Fruit fly (Drosophila melanogaster) whole organism, embryonic: ENCODE results near the gene CG8176.

Experiments
- Asciz ChIP-seq: fragments of 200-800 bp; sonication (Bioruptor generic); optimal IDR thresholded peaks from 2 replicates; lab custom pipeline; 2017; ENCODE audit warnings: missing biosample characterization, mild to moderate bottlenecking, missing genetic modification characterization, missing genetic modification reagents
- CG10147 ChIP-seq: fragments of 200-800 bp; sonication (Bioruptor generic); optimal IDR thresholded peaks from 2 replicates; lab custom pipeline; 2019; ENCODE audit warnings: missing biosample characterization, mild to moderate bottlenecking, missing genetic modification characterization, moderate library complexity
- CG1233 ChIP-seq: fragments of 200-800 bp; sonication (Bioruptor generic); optimal IDR thresholded peaks from 4 replicates; lab custom pipeline; 2018; ENCODE audit warnings: missing biosample characterization, mild to moderate bottlenecking, missing genetic modification characterization
- CG13296 ChIP-seq: fragments of 200-800 bp; sonication (Bioruptor generic); optimal IDR thresholded peaks from 3 replicates; lab custom pipeline; 2018; ENCODE audit warnings: missing biosample characterization, mild to moderate bottlenecking, missing genetic modification characterization
- CG13624 ChIP-seq: fragments of 200-800 bp; sonication (Bioruptor generic); optimal IDR thresholded peaks from 2 replicates; lab custom pipeline; 2016; ENCODE audit warnings: missing biosample characterization, missing genetic modification characterization
- CG15269 ChIP-seq: fragments of 200-800 bp; sonication (Bioruptor generic); optimal IDR thresholded peaks from 2 replicates; lab custom pipeline; 2018; ENCODE audit warnings: missing biosample characterization, mild to moderate bottlenecking, missing genetic modification characterization, moderate library complexity
- CG15696 ChIP-seq: fragments of 200-800 bp; sonication (Bioruptor generic); optimal IDR thresholded peaks from 2 replicates; lab custom pipeline; 2019; ENCODE audit warnings: missing biosample characterization, mild to moderate bottlenecking, missing genetic modification characterization, moderate library complexity
- CG17385 ChIP-seq: fragments of 200-800 bp; sonication (Bioruptor generic); optimal IDR thresholded peaks from 3 replicates; lab custom pipeline; 2018; ENCODE audit warnings: missing biosample characterization, mild to moderate bottlenecking, missing genetic modification characterization
- CG17829 ChIP-seq: fragments of 200-800 bp; optimal IDR thresholded peaks from 2 replicates; lab custom pipeline; 2019; ENCODE audit warnings: missing biosample characterization, mild to moderate bottlenecking, missing genetic modification characterization, moderate library complexity
- CG2202 ChIP-seq: fragments of 200-800 bp; sonication (Bioruptor generic); optimal IDR thresholded peaks from 2 replicates; lab custom pipeline; 2018; ENCODE audit warnings: missing biosample characterization, mild to moderate bottlenecking, missing genetic modification characterization
- CG3065 ChIP-seq: fragments of 200-800 bp; sonication (Bioruptor generic); optimal IDR thresholded peaks from 2 replicates; lab custom pipeline; 2016; ENCODE audit warnings: missing biosample characterization, missing genetic modification characterization
- CG31441 ChIP-seq: fragments of 200-800 bp; sonication (Bioruptor generic); IDR thresholded peaks from 2 replicates; pipeline ENCODE4 v1.3.6; 2022; ENCODE audit warnings: missing biosample characterization, missing genetic modification characterization
- CG33213 ChIP-seq: fragments of 200-800 bp; sonication (Bioruptor generic); optimal IDR thresholded peaks from 3 replicates; lab custom pipeline; 2016; ENCODE audit warnings: missing biosample characterization, missing genetic modification characterization
- CG34224 ChIP-seq: fragments of 200-800 bp; sonication (Bioruptor generic); IDR thresholded peaks from 3 replicates; pipeline ENCODE4 v1.3.6; 2022; ENCODE audit warnings: missing biosample characterization, missing genetic modification characterization; ENCODE audit not compliant: partially characterized antibody
- CG3995 ChIP-seq: fragments of 200-800 bp; sonication (Bioruptor generic); optimal IDR thresholded peaks from 3 replicates; lab custom pipeline; 2016; ENCODE audit warnings: missing biosample characterization, missing genetic modification characterization
- CG4404 ChIP-seq: fragments of 200-800 bp; sonication (Bioruptor generic); IDR thresholded peaks from 2 replicates; pipeline ENCODE4 v1.3.6; 2022; ENCODE audit warnings: missing biosample characterization, missing genetic modification characterization
- CG4424 ChIP-seq: fragments of 200-800 bp; sonication (Bioruptor generic); optimal IDR thresholded peaks from 3 replicates; lab custom pipeline; 2016; ENCODE audit warnings: missing biosample characterization, missing genetic modification characterization
- CG6854 ChIP-seq: fragments of 200-800 bp; sonication (Bioruptor generic); optimal IDR thresholded peaks from 3 replicates; lab custom pipeline; 2017; ENCODE audit warnings: missing biosample characterization, mild to moderate bottlenecking, missing genetic modification characterization
- CG9727 ChIP-seq: fragments of 200-800 bp; sonication (Bioruptor generic); optimal IDR thresholded peaks from 3 replicates; lab custom pipeline; 2017; ENCODE audit warnings: missing biosample characterization, mild to moderate bottlenecking, missing genetic modification characterization
- Dp ChIP-seq: fragments of 200-800 bp; sonication (Bioruptor generic); optimal IDR thresholded peaks from 2 replicates; lab custom pipeline; 2018; ENCODE audit warnings: missing biosample characterization, mild to moderate bottlenecking, missing genetic modification characterization, moderate library complexity
- Fer1 ChIP-seq: fragments of 200-800 bp; sonication (Bioruptor generic); optimal IDR thresholded peaks from 2 replicates; lab custom pipeline; 2017; ENCODE audit warnings: missing biosample characterization, mild to moderate bottlenecking, missing genetic modification characterization
- Hmr ChIP-seq: fragments of 200-800 bp; sonication (Bioruptor generic); optimal IDR thresholded peaks from 3 replicates; lab custom pipeline; 2017; ENCODE audit warnings: mild to moderate bottlenecking, missing biosample characterization, missing genetic modification reagents, missing genetic modification characterization
- MESR4 ChIP-seq: fragments of 200-800 bp; sonication (Bioruptor generic); optimal IDR thresholded peaks from 2 replicates; lab custom pipeline; 2018; ENCODE audit warnings: missing biosample characterization, mild to moderate bottlenecking, missing genetic modification characterization, moderate library complexity
- Nf-YB ChIP-seq: fragments of 200-800 bp; sonication (Bioruptor generic); optimal IDR thresholded peaks from 3 replicates; lab custom pipeline; 2019; ENCODE audit warnings: missing biosample characterization, mild to moderate bottlenecking, missing genetic modification characterization, moderate library complexity
- Nf-YC ChIP-seq: fragments of 200-800 bp; optimal IDR thresholded peaks from 3 replicates; lab custom pipeline; 2019; ENCODE audit warnings: missing biosample characterization, mild to moderate bottlenecking, missing genetic modification characterization, moderate library complexity
- Pdp1 ChIP-seq, 2 experiments: fragments of 200-800 bp; sonication (Bioruptor generic); optimal IDR thresholded peaks; 3 replicates each; lab custom pipeline; 2016; ENCODE audit warnings: missing biosample characterization in 2 of 2, missing genetic modification characterization in 2 of 2, mild to moderate bottlenecking in 1 of 2, moderate library complexity in 1 of 2
- Sin3A ChIP-seq: fragments of >200 bp; optimal IDR thresholded peaks from 2 replicates; lab custom pipeline; 2018
- Ssrp ChIP-seq: fragments of 200-800 bp; sonication (Bioruptor generic); optimal IDR thresholded peaks from 2 replicates; lab custom pipeline; 2018; ENCODE audit warnings: missing biosample characterization, mild to moderate bottlenecking, missing genetic modification characterization, moderate library complexity
- TFAM ChIP-seq: fragments of 200-800 bp; sonication (Bioruptor generic); optimal IDR thresholded peaks from 2 replicates; lab custom pipeline; 2017; ENCODE audit warnings: missing biosample characterization, missing genetic modification characterization, inconsistent platforms
- Taf1 ChIP-seq: fragments of 200-800 bp; sonication (Bioruptor generic); IDR thresholded peaks from 2 replicates; pipeline ENCODE4 v1.3.6; 2022; ENCODE audit warnings: missing biosample characterization, missing genetic modification characterization
- Vsx1 ChIP-seq: fragments of 200-800 bp; sonication (Bioruptor generic); optimal IDR thresholded peaks from 2 replicates; lab custom pipeline; 2017; ENCODE audit warnings: missing biosample characterization, mild to moderate bottlenecking, missing genetic modification characterization, missing genetic modification reagents
- Xbp1 ChIP-seq: fragments of 200-800 bp; sonication (Bioruptor generic); optimal IDR thresholded peaks from 3 replicates; lab custom pipeline; 2016; ENCODE audit warnings: missing biosample characterization, mild to moderate bottlenecking, missing genetic modification characterization
- YL-1 ChIP-seq: fragments of 200-800 bp; sonication (Bioruptor generic); optimal IDR thresholded peaks from 3 replicates; lab custom pipeline; 2017; ENCODE audit warnings: missing biosample characterization, mild to moderate bottlenecking, missing genetic modification characterization
- al ChIP-seq: fragments of 200-800 bp; sonication (Bioruptor generic); IDR thresholded peaks from 2 replicates; pipeline ENCODE4 v1.3.6; 2022; ENCODE audit warnings: missing biosample characterization, missing genetic modification characterization
- br ChIP-seq: fragments of >200 bp; optimal IDR thresholded peaks from 2 replicates; lab custom pipeline; 2017
- ci ChIP-seq: fragments of 200-800 bp; sonication (Bioruptor generic); IDR thresholded peaks from 3 replicates; pipeline ENCODE4 v1.3.6; 2022; ENCODE audit warnings: missing biosample characterization, missing genetic modification characterization
- danr ChIP-seq: fragments of 200-800 bp; sonication (Bioruptor generic); IDR thresholded peaks from 2 replicates; pipeline ENCODE4 v1.3.6; 2022; ENCODE audit warnings: missing biosample characterization, missing genetic modification characterization
- dmrt99B ChIP-seq: fragments of 200-800 bp; sonication (Bioruptor generic); optimal IDR thresholded peaks from 2 replicates; lab custom pipeline; 2018; ENCODE audit warnings: missing biosample characterization, mild to moderate bottlenecking, missing genetic modification characterization, moderate library complexity
- ftz-f1 ChIP-seq: fragments of 200-800 bp; sonication (Bioruptor generic); optimal IDR thresholded peaks from 2 replicates; lab custom pipeline; 2016; ENCODE audit warnings: missing biosample characterization, missing genetic modification characterization
- mirr ChIP-seq: fragments of 200-800 bp; sonication (Bioruptor generic); optimal IDR thresholded peaks from 3 replicates; lab custom pipeline; 2018; ENCODE audit warnings: missing biosample characterization, mild to moderate bottlenecking, missing genetic modification characterization
- pb ChIP-seq: fragments of 200-800 bp; sonication (Bioruptor generic); optimal IDR thresholded peaks from 3 replicates; lab custom pipeline; 2016; ENCODE audit warnings: missing biosample characterization, missing genetic modification characterization
- phol ChIP-seq: fragments of 200-800 bp; sonication (Bioruptor generic); optimal IDR thresholded peaks from 3 replicates; lab custom pipeline; 2018; ENCODE audit warnings: missing biosample characterization, mild to moderate bottlenecking, missing genetic modification characterization, moderate library complexity
- pzg ChIP-seq: fragments of 200-800 bp; sonication (Bioruptor generic); optimal IDR thresholded peaks from 3 replicates; lab custom pipeline; 2018; ENCODE audit warnings: missing biosample characterization, mild to moderate bottlenecking, missing genetic modification characterization, moderate library complexity
- sens-2 ChIP-seq: fragments of 200-800 bp; sonication (Bioruptor generic); IDR thresholded peaks from 2 replicates; pipeline ENCODE4 v1.3.6; 2022; ENCODE audit warnings: missing biosample characterization, missing genetic modification characterization
- sob ChIP-seq: fragments of 200-800 bp; sonication (Bioruptor generic); IDR thresholded peaks from 2 replicates; pipeline ENCODE4 v1.3.6; 2022; ENCODE audit warnings: missing biosample characterization, missing genetic modification characterization
- ttk ChIP-seq: fragments of 200-800 bp; sonication (Bioruptor generic); IDR thresholded peaks from 2 replicates; pipeline ENCODE4 v2.1.2; 2022; ENCODE audit warnings: missing biosample characterization, missing genetic modification characterization
- zen ChIP-seq: fragments of 200-800 bp; sonication (Bioruptor generic); optimal IDR thresholded peaks from 3 replicates; lab custom pipeline; 2018; ENCODE audit warnings: missing biosample characterization, mild to moderate bottlenecking, missing genetic modification characterization, moderate library complexity
- zen2 ChIP-seq: fragments of 200-800 bp; sonication (Bioruptor generic); IDR thresholded peaks from 3 replicates; pipeline ENCODE4 v1.3.6; 2022; ENCODE audit warnings: missing biosample characterization, missing genetic modification characterization; ENCODE audit not compliant: partially characterized antibody

CG8176 gene

DNA sequence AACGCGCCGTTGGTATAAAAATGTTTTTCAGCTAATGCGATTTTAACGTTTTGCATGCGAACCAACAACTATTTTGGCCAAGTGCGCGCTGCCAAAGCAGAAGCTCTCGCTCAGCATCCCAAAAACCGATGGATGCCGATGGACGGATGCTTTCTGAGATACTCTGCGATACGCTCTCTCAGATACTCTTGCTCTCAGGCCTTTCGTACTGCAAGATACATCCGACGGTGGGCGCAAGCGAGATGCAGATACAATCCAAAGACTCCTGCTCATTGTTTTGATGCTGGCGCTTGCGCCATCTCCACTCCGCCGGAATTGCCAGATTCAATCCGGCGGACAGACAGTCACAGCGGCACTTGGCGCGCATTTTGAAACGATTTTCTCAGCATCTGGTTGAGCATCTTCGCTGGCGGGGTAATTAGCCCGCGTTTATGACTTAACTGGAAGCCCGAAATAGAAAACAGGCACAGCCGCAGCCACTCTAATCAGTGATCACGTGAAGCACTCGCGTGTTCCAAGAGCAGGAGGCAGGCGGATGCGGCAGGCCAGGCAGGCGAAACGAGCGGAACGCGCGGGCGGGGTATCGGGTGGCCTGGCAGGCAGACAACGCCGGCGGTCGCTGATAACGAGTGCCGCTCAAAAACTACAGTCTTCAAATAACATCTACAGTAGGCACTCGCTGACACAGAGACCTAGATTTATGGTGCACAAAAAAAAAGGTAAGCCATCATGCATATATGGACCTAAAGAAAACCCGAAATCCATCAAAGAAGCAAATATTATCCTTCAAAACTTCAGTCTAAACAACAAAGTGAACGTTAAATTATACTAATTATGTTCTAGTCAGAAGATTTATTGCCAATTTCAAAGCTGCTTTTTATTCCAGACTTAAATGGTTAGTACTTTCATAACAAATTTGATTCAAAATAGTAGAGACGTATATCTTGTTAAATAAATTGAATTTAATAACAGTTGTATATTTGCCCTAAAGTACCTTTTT, 21.9 kb upstream of the CG8176 start, which contains the start of gene CG16779 (continued):
- TF ChIP-seq Ssrp (tag; lab: Kevin White, UChicago) = peak; percentile 55
- peak; percentile 44; the same call in 1 of the 3 replicates for TF ChIP-seq ci
- peak; percentile 2 for TF ChIP-seq CG13296 (GFP tag; lab: Kevin White, UChicago)
- TF ChIP-seq CG17385 = peak; percentile 33
- no peak for TF ChIP-seq br (lab: Kevin White, UChicago)
- TF ChIP-seq CG4404 (GFP tag; lab: Robert Waterston, UW) = peak; percentile 36; the same call in 1 of the 2 replicates
- TF ChIP-seq CG2202 (tag; lab: Kevin White, UChicago) = no peak
- TF ChIP-seq MESR4 (GFP tag; lab: Kevin White, UChicago) = no peak
- TF ChIP-seq zen (tag; lab: Kevin White, UChicago) = peak; percentile 69
- TF ChIP-seq Dp (GFP tag; lab: Kevin White, UChicago) = peak; percentile 89
- TF ChIP-seq CG4424 (GFP tag; lab: Kevin White, UChicago) = peak; percentile 15
- no peak for TF ChIP-seq Sin3A (lab: Kevin White, UChicago)
- peak; percentile 65 for TF ChIP-seq CG9727 (GFP tag; lab: Kevin White, UChicago)
- TF ChIP-seq YL-1 (GFP tag; lab: Kevin White, UChicago) = no peak
- peak; percentile 49 for TF ChIP-seq CG15269 (tag; lab: Kevin White, UChicago)
- no peak for TF ChIP-seq pb
- TF ChIP-seq ftz-f1 (GFP tag; lab: Kevin White, UChicago) = peak; percentile 33
- no peak for TF ChIP-seq ttk (GFP tag; lab: Robert Waterston, UW)
- no peak for TF ChIP-seq CG33213 (GFP tag; lab: Kevin White, UChicago)
- no peak for TF ChIP-seq sens-2 (GFP tag; lab: Robert Waterston, UW)
- no peak for TF ChIP-seq mirr (GFP tag; lab: Kevin White, UChicago)
- TF ChIP-seq CG31441 (GFP tag; lab: Robert Waterston, UW) = peak; percentile 69; the same call in 1 of the 2 replicates
- TF ChIP-seq danr (GFP tag; lab: Robert Waterston, UW) = no peak
- peak in 1 of 2 experiments; percentile 44 for TF ChIP-seq Pdp1 (GFP tag; optimal IDR thresholded peaks at IDR 0.05; lab: Kevin White, UChicago)
- TF ChIP-seq sob (GFP tag; lab: Robert Waterston, UW) = peak; percentile 28; the same call in 1 of the 2 replicates
- no peak for TF ChIP-seq Vsx1
- TF ChIP-seq CG1233 (GFP tag; lab: Kevin White, UChicago) = peak; percentile 21
- peak; percentile 20 for TF ChIP-seq Fer1 (GFP tag; lab: Kevin White, UChicago)
- TF ChIP-seq CG34224 = 0 out of 3 replicates have a peak, but pooled peaks have one; percentile 24
- no peak for TF ChIP-seq TFAM (GFP tag; lab: Kevin White, UChicago)
- no peak for TF ChIP-seq al (GFP tag; lab: Robert Waterston, UW)
- TF ChIP-seq CG15696 (tag; lab: Kevin White, UChicago) = peak; percentile 55
- TF ChIP-seq pzg = peak; percentile 64
- peak; percentile 24 for TF ChIP-seq Xbp1 (GFP tag; lab: Kevin White, UChicago)
- TF ChIP-seq CG3995 (GFP tag; lab: Kevin White, UChicago) = no peak
- TF ChIP-seq CG17829 = no peak
- no peak for TF ChIP-seq CG3065 (GFP tag; lab: Kevin White, UChicago)
- TF ChIP-seq Nf-YB = no peak
- TF ChIP-seq CG6854 = no peak
- no peak for TF ChIP-seq Taf1 (GFP tag; lab: Robert Waterston, UW)
- TF ChIP-seq phol (tag; lab: Kevin White, UChicago) = peak; percentile 61
- no peak for TF ChIP-seq CG13624
- TF ChIP-seq CG10147 = no peak
- peak; percentile 15 for TF ChIP-seq Hmr (GFP tag; lab: Kevin White, UChicago)
- peak; percentile 61 for TF ChIP-seq dmrt99B (tag; lab: Kevin White, UChicago)
- peak; percentile 65; the same call in 2 of the 3 replicates for TF ChIP-seq zen2
- TF ChIP-seq Asciz (GFP tag; lab: Kevin White, UChicago) = no peak
- TF ChIP-seq Nf-YC (tag; lab: Kevin White, UChicago) = no peak
